Worm (Caenorhabditis elegans): ENCODE data around the gene Y51H4A.937.

The Y51H4A.937 gene

DNA sequence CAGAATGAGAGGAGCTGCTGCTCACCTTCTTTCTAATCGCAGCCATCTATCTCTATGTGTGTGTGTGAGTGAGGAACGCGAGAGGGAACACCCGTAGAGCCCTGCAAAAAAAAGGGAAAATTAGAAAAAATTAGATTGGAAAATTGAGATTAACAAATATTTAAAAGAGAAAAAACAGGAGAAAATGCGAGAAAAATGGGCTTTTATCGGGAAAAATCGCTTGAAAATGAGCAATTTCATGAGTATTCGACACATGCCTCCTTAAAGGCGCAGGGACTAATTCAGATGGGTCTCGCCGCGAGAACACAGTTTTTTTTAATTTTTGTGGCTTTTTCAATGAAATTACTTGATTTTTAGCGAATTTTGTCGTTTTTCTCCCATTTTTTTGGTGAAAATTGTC is 39.6 kb upstream of the Y51H4A.937 start, which contains the start of gene rho-1:
Gene rho-1 (minus strand): TSS at position 101 of the 400 bp plus-strand sequence.
- TF ChIP-seq ztf-11 (tag; optimal IDR thresholded peaks at IDR 0.05): no peak
- TF ChIP-seq alr-1 (tag; optimal IDR thresholded peaks at IDR 0.05): no peak
- TF ChIP-seq sma-9 (GFP tag; optimal IDR thresholded peaks at IDR 0.05): no peak
- no peak for TF ChIP-seq sma-9 (tag; optimal IDR thresholded peaks at IDR 0.05)
- no peak for TF ChIP-seq nhr-12 (tag; optimal IDR thresholded peaks at IDR 0.05)

DNA sequence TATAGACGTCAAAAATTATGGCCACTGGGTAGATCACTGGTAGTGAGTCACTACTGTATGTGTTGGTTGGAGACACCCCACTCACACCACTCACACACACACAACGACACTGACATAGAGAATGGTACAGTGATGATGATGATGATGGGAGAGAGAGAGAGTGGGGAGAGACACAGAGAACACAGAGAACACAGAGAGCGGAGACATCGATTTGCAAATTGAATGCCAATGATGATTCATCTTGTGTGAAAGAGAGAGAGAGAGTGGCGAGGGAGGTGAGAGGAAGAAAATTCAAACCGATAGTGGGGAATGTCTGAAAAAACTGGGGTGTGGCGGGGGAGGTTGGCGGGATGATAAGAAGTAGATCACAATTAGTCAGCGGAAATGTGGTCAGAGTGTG is 38.5 kb upstream of the Y51H4A.937 start:
- TF ChIP-seq nhr-6 (tag; optimal IDR thresholded peaks at IDR 0.05): peak; percentile 40
- no peak for TF ChIP-seq unc-39 (tag; optimal IDR thresholded peaks at IDR 0.05)
- TF ChIP-seq crh-2 (tag; optimal IDR thresholded peaks at IDR 0.05): peak; percentile 64
- no peak for TF ChIP-seq lin-39 (tag; optimal IDR thresholded peaks at IDR 0.05)
- peak; percentile 100 for TF ChIP-seq fos-1 (tag; optimal IDR thresholded peaks at IDR 0.05)
- peak; percentile 42 for TF ChIP-seq C34F6.9 (tag; optimal IDR thresholded peaks at IDR 0.05)
- TF ChIP-seq skn-1 (tag; optimal IDR thresholded peaks at IDR 0.05): no peak
- peak; percentile 83 for TF ChIP-seq nhr-129 (tag; optimal IDR thresholded peaks at IDR 0.05)
- TF ChIP-seq elt-1 (tag; optimal IDR thresholded peaks at IDR 0.05): no peak
- peak in 1 of 2 experiments; percentile 43 for TF ChIP-seq lsy-2 (tag; optimal IDR thresholded peaks at IDR 0.05)
- peak; percentile 73 for TF ChIP-seq nhr-25 (tag; optimal IDR thresholded peaks at IDR 0.05)
- TF ChIP-seq nhr-21 (tag; optimal IDR thresholded peaks at IDR 0.05): peak; percentile 42
- TF ChIP-seq lin-13 (GFP tag; optimal IDR thresholded peaks at IDR 0.05): peak; percentile 58
- peak; percentile 78 for TF ChIP-seq sma-3 (GFP tag; optimal IDR thresholded peaks at IDR 0.05)
- TF ChIP-seq sma-9 (GFP tag; optimal IDR thresholded peaks at IDR 0.05): peak; percentile 64
- no peak for TF ChIP-seq sma-9 (tag; optimal IDR thresholded peaks at IDR 0.05)
- TF ChIP-seq blmp-1 (tag; optimal IDR thresholded peaks at IDR 0.05; ENCODE audit: insufficient read depth): peak; percentile 47
- TF ChIP-seq F13H6.1 (tag; optimal IDR thresholded peaks at IDR 0.05): peak; percentile 37
- TF ChIP-seq ztf-4 (tag; optimal IDR thresholded peaks at IDR 0.05): peak; percentile 51

DNA sequence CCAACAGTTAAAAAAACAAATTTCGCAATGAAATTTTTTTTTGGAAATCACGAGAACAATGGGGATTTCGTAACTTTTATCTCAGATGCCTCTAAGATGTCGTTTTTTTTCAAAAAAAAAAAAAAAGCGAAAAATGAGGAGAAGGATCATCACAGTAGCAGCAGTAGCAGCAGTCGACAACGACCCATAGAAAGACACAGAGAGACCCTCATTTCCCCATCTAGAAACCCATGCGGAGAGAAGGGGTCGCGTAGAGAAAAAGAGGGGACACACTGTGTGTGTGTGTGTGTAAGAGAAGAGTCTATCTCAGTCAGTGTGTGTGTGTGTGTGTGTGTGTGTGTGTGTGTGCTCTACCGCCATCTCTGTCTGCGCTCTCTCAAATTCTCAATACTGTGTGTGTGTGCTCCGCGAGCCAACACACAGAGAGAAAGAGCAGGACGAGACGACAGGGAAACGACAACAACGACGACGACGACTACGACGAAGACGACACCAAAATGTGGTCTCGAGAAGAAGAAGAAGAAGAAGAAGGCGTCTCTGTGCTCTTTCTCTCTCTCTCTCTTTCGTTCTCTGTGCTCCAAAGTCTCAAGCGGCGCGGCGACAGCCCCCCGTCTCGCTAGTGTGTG is 37.0 kb upstream of the Y51H4A.937 start:
- TF ChIP-seq dmd-4 (tag; optimal IDR thresholded peaks at IDR 0.05) (no peak), nhr-12 (tag; optimal IDR thresholded peaks at IDR 0.05) (no peak), lin-13 (GFP tag; optimal IDR thresholded peaks at IDR 0.05) (peak; percentile 77), F13H6.1 (tag; optimal IDR thresholded peaks at IDR 0.05) (peak; percentile 94), alr-1 (tag; optimal IDR thresholded peaks at IDR 0.05) (no peak), ZK546.5 (tag; optimal IDR thresholded peaks at IDR 0.05) (no peak), egl-27 (tag; optimal IDR thresholded peaks at IDR 0.05) (peak; percentile 41), ztf-11 (tag; optimal IDR thresholded peaks at IDR 0.05) (no peak), Y55F3AM.14 (GFP tag; optimal IDR thresholded peaks at IDR 0.05) (peak; percentile 9), nhr-21 (tag; optimal IDR thresholded peaks at IDR 0.05) (peak; percentile 37), nhr-6 (tag; optimal IDR thresholded peaks at IDR 0.05) (peak; percentile 70), mab-5 (tag; optimal IDR thresholded peaks at IDR 0.05) (peak; percentile 53), nhr-129 (tag; optimal IDR thresholded peaks at IDR 0.05) (peak; percentile 95), ceh-82 (tag; optimal IDR thresholded peaks at IDR 0.05) (no peak), aly-2 (tag; optimal IDR thresholded peaks at IDR 0.05) (no peak), R02D3.7 (tag; optimal IDR thresholded peaks at IDR 0.05) (no peak), sma-3 (GFP tag; optimal IDR thresholded peaks at IDR 0.05) (no peak), nhr-10 (tag; optimal IDR thresholded peaks at IDR 0.05) (no peak), unc-55 (GFP tag; optimal IDR thresholded peaks at IDR 0.05) (peak; percentile 69), unc-62 (GFP tag; optimal IDR thresholded peaks at IDR 0.05) (no peak), elt-3 (tag; optimal IDR thresholded peaks at IDR 0.05) (no peak), mdl-1 (tag; optimal IDR thresholded peaks at IDR 0.05) (peak in 1 of 2 experiments; percentile 59), sem-4 (tag; optimal IDR thresholded peaks at IDR 0.05) (peak; percentile 27), crh-2 (tag; optimal IDR thresholded peaks at IDR 0.05) (peak; percentile 84), peb-1 (tag; optimal IDR thresholded peaks at IDR 0.05) (no peak), gmeb-1 (tag; optimal IDR thresholded peaks at IDR 0.05) (peak; percentile 31), ama-1 (optimal IDR thresholded peaks at IDR 0.05) (peak; percentile 9), lin-11 (tag; optimal IDR thresholded peaks at IDR 0.05) (peak; percentile 81), sma-9 (GFP tag; optimal IDR thresholded peaks at IDR 0.05) (peak; percentile 72), sma-9 (tag; optimal IDR thresholded peaks at IDR 0.05) (no peak), mbf-1 (tag; optimal IDR thresholded peaks at IDR 0.05) (no peak), nhr-23 (tag; optimal IDR thresholded peaks at IDR 0.05) (no peak), nhr-237 (tag; optimal IDR thresholded peaks at IDR 0.05) (no peak), nhr-25 (tag; optimal IDR thresholded peaks at IDR 0.05) (peak; percentile 69), ztf-4 (tag; optimal IDR thresholded peaks at IDR 0.05) (peak; percentile 67), ztf-1 (GFP tag; conservative IDR thresholded peaks at IDR 0.05) (no peak), C34F6.9 (tag; optimal IDR thresholded peaks at IDR 0.05) (peak; percentile 67), blmp-1 (tag; optimal IDR thresholded peaks at IDR 0.05; ENCODE audit: insufficient read depth) (peak; percentile 42), elt-1 (tag; optimal IDR thresholded peaks at IDR 0.05) (no peak), fos-1 (tag; optimal IDR thresholded peaks at IDR 0.05) (peak; percentile 69), nhr-77 (tag; optimal IDR thresholded peaks at IDR 0.05) (no peak), unc-39 (tag; optimal IDR thresholded peaks at IDR 0.05) (peak; percentile 21), nhr-11 (tag; optimal IDR thresholded peaks at IDR 0.05) (no peak), snpc-4 (tag; optimal IDR thresholded peaks at IDR 0.05) (peak; percentile 56)

Data from whole organism, L2 larva.